Fruit fly (Drosophila melanogaster): ENCODE measurements around the gene Cand1.

Cand1 gene

DNA sequence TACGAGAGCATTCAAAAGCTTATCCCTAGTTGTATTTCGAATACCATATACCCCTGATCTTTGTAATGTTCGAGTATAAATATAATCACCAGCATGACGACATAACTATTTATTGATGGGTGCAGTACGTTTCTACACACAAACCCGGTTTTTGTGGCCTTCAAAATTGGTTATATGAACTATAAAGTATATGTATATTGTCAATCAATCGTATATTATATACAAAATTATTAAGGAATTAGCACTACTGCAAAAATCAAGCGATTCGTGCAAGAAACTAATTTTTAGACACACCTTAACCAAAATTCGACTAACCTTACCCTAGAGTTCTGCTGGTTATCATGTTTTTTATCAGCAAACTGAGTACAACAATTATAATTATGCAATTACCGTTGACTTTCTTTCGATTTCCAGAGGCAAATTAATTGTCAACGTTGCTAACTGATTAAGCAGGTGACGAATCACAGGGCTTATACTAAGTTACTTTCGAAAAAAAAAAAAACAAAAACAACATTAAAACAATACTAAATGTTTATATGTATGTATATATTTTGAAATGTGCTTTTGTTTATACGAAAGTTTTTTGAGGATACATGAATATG, 42.2 kb downstream of the Cand1 start:
- TF ChIP-seq Vsx2 (GFP tag; optimal IDR thresholded peaks at IDR 0.05; ENCODE audit: partially characterized antibody), result no peak

DNA sequence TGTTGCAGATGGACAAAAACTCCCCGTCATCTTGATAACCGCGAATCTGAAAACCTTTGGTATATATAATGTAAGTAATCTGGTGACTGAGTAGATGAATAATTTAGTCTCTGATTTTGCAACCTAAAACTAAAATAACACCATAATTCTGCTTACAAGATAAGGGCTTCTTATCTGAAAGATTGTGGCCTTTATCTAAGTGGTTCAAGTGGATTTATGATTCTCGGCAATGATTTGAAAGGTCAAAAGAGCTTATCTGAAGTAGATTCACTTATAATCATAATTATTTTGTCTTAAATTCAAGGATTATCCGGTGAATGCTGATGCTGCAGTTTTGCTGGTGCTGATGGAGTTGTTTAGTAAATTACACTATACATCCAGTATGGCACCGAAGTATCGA, 46.6 kb downstream of the Cand1 start:
- TF ChIP-seq dl (GFP tag; optimal IDR thresholded peaks at IDR 0.05; ENCODE audit: insufficient read depth in 1 of 2, partially characterized antibody in 2 of 2), result no peak
- no peak for TF ChIP-seq dsf (GFP tag; optimal IDR thresholded peaks at IDR 0.05; ENCODE audit: borderline replicate concordance)

DNA sequence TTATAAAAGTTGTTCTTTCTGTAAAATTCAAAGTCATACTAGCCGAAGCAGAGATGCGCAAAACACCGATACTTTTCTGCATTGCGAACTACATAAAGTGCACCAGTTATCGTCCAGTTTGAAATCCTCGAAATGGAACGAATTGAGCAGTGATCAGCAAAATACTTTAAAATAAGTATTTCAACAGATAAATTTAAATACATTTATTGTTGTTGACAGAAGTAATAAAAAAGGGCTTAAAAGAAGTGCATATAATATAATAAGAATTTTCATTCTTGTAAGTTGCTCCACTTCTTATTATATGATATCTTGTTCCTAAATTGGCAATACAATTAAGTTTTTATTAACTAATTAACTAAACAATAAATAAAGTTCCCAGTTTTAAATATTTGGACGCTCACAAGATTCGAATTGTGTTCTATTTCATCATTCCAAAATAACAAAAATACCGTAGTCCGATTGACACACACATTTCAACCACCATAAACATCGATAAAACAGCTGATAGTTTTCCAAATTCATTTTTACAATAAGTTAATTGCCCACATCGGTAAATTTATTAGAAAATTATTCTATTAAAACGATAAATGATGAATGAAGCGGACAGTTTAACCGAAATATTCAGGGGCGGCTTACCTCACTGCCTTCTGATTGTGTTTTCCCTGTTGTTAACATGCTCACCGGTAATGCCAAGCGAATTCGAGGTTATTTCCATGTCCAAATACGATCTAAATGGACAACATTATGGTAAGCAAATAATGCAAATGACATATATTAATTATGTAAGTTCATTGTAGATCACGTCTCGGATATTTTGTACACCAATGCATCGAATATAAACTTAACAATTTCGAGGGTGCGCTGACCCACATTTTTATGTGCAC, 47.9 kb downstream of the Cand1 start, which contains the start of the genes Usp14 and CG4972:
Gene Usp14, minus strand, starts transcription at position 70 of the 884 bp plus-strand sequence.
Gene CG4972, plus strand, starts transcription at position 466 of the 884 bp plus-strand sequence.
- TF ChIP-seq HLH106 (tag; optimal IDR thresholded peaks at IDR 0.05), result peak; percentile 8
- peak; percentile 69 for TF ChIP-seq woc (GFP tag; optimal IDR thresholded peaks at IDR 0.05)
- no peak for TF ChIP-seq GATAd (GFP tag; optimal IDR thresholded peaks at IDR 0.05)

DNA sequence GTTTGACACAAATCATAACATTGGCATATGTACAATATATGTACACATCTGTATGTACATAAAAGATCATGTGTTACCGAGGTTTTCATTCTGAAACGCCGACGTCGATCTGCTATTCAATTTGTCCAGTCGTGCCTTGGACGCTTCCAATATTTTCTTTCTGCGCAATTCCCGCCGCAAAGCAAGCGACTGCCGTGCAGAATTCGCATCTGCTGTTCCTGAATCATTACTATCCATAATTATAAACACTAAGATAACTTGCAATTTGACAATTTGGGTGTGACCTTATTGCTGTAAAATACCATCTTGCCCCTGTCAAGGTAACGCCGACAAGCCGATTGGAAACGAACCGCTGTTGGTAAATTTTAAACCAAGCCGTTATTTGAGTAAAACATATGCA, 50.7 kb downstream of the Cand1 start:
- TF ChIP-seq fru (GFP tag; optimal IDR thresholded peaks at IDR 0.05) (no peak), GATAd (GFP tag; optimal IDR thresholded peaks at IDR 0.05) (no peak), tai (GFP tag; optimal IDR thresholded peaks at IDR 0.05) (peak; percentile 1), Myc (optimal IDR thresholded peaks at IDR 0.05) (peak; percentile 10), N (GFP tag; optimal IDR thresholded peaks at IDR 0.05) (no peak), sage (GFP tag; optimal IDR thresholded peaks at IDR 0.05) (peak; percentile 47), ey (GFP tag; optimal IDR thresholded peaks at IDR 0.05) (no peak)

DNA sequence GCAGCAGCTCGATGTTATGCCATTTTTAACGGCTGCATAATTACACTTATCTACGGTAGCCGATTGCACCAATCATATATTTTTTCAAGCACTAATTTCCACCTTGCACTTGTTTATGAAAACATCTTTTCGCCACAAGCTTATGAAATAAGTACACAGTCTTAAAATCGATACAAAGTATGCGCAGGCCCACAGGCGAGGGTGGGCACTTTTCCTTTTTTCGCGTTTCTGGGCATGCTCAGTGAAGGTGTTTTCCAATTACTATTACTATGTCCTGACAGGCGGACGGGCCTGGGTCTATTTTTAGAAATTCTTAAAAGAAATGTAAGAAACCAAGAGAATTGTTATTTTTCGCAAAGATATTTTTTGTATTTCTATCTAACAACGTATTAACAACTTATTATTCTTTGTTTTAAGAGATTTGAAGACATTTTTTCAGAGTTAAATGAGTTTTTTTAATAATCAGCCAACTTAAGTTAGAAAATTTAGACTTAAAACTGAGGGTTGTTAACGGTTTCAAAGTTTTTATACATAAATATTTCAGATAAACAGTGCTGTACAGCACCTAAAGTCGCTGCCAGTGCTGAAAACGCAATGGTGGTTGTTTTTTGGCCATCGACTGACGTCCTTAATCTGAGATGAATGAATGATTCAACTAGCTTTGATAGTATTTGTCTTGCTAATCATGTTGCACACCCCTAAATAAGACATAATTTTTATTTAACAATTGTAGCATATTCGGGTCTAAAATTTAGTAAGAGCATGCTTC, 51.7 kb downstream of the Cand1 start, which contains the start of gene Cdk5alpha:
Gene Cdk5alpha, minus strand, starts transcription at position 343 of the 769 bp plus-strand sequence.
- TF ChIP-seq sage (GFP tag; optimal IDR thresholded peaks at IDR 0.05) (no peak), tai (GFP tag; optimal IDR thresholded peaks at IDR 0.05) (peak; percentile 59), HLH106 (tag; optimal IDR thresholded peaks at IDR 0.05) (no peak), dsf (GFP tag; optimal IDR thresholded peaks at IDR 0.05; ENCODE audit: borderline replicate concordance) (no peak), Abd-B (GFP tag; optimal IDR thresholded peaks at IDR 0.05) (no peak), ey (GFP tag; optimal IDR thresholded peaks at IDR 0.05) (no peak), dmrt93B (GFP tag; optimal IDR thresholded peaks at IDR 0.05) (no peak), Hr78 (GFP tag; optimal IDR thresholded peaks at IDR 0.05) (no peak), Hr83 (GFP tag; optimal IDR thresholded peaks at IDR 0.05; ENCODE audit: poor library complexity, severe bottlenecking) (peak; percentile 6), Dif (GFP tag; optimal IDR thresholded peaks at IDR 0.05; ENCODE audit: partially characterized antibody) (no peak), woc (GFP tag; optimal IDR thresholded peaks at IDR 0.05) (no peak), CrebA (GFP tag; optimal IDR thresholded peaks at IDR 0.05; ENCODE audit: borderline replicate concordance) (no peak), h (GFP tag; optimal IDR thresholded peaks at IDR 0.05) (no peak), lola (GFP tag; optimal IDR thresholded peaks at IDR 0.05) (no peak), jim (GFP tag; optimal IDR thresholded peaks at IDR 0.05) (no peak), dl (GFP tag; optimal IDR thresholded peaks at IDR 0.05; ENCODE audit: insufficient read depth in 1 of 2, partially characterized antibody in 2 of 2) (no peak), Vsx2 (GFP tag; optimal IDR thresholded peaks at IDR 0.05; ENCODE audit: partially characterized antibody) (no peak), Myc (optimal IDR thresholded peaks at IDR 0.05) (no peak), Hnf4 (GFP tag; optimal IDR thresholded peaks at IDR 0.05) (peak; percentile 33), GATAd (GFP tag; optimal IDR thresholded peaks at IDR 0.05) (no peak), Mio (GFP tag; optimal IDR thresholded peaks at IDR 0.05) (no peak), Sp1 (GFP tag; optimal IDR thresholded peaks at IDR 0.05) (no peak)

All from whole organism, wandering third instar larva.